Worm (Caenorhabditis elegans) whole organism, L1 larva: ENCODE measurements around the gene T08G3.13.

Experiments used
- F16B12.6 ChIP-seq: fragments of 150-350 bp; optimal IDR thresholded peaks from 2 replicates; lab custom pipeline; 2014; ENCODE audit warnings: missing biosample characterization, missing genetic modification characterization
- Y116A8C.19 ChIP-seq: sonication (generic microtip); optimal IDR thresholded peaks from 2 replicates; lab custom pipeline; 2016; ENCODE audit warnings: missing compliant biosample characterization, missing genetic modification characterization, borderline replicate concordance
- aly-2 ChIP-seq: fragments of 150-350 bp; optimal IDR thresholded peaks from 2 replicates; lab custom pipeline; 2014; ENCODE audit warnings: missing biosample characterization, missing genetic modification characterization
- ceh-82 ChIP-seq, 3 experiments: fragments of 150-350 bp in 1 of 3; sonication (generic microtip) in 2 of 3; optimal IDR thresholded peaks; 2 replicates each; lab custom pipeline; 2014 to 2017; ENCODE audit warnings: missing biosample characterization in 3 of 3, missing genetic modification characterization in 3 of 3
- ceh-90 ChIP-seq: sonication (generic microtip); optimal IDR thresholded peaks from 2 replicates; lab custom pipeline; 2016; ENCODE audit warnings: missing genetic modification characterization, missing compliant biosample characterization
- ces-1 ChIP-seq: fragments of 150-350 bp; optimal IDR thresholded peaks from 2 replicates; lab custom pipeline; 2014; ENCODE audit warnings: missing biosample characterization, missing genetic modification reagents, missing genetic modification characterization
- dsc-1 ChIP-seq: sonication (generic microtip); optimal IDR thresholded peaks from 2 replicates; lab custom pipeline; 2016; ENCODE audit warnings: mild to moderate bottlenecking, missing genetic modification characterization, missing compliant biosample characterization
- efl-1 ChIP-seq, 4 experiments: fragments of 150-350 bp; optimal IDR thresholded peaks in 3 of 4; peaks in 1 of 4; 1 replicate in 1 of 4; 2 replicates in 3 of 4; lab custom pipeline; 2014; ENCODE audit warnings: missing biosample characterization in 2 of 4, missing genetic modification characterization in 2 of 4, missing genetic modification reagents in 2 of 4
- efl-3 ChIP-seq: fragments of 200-800 bp; sonication (Bioruptor generic); optimal IDR thresholded peaks from 2 replicates; lab custom pipeline; 2018; ENCODE audit warnings: mild to moderate bottlenecking, missing genetic modification characterization, missing compliant biosample characterization
- egl-27 ChIP-seq, 2 experiments: fragments of 150-350 bp in 1 of 2; sonication (generic microtip); optimal IDR thresholded peaks; 3 replicates each; lab custom pipeline; 2017 to 2018; ENCODE audit warnings: missing biosample characterization in 2 of 2, missing genetic modification characterization in 2 of 2, missing genetic modification reagents in 2 of 2
- ets-5 ChIP-seq: fragments of 200-800 bp; sonication (Bioruptor generic); IDR thresholded peaks from 2 replicates; pipeline ENCODE4 v1.3.6; 2022; ENCODE audit warnings: missing genetic modification characterization, missing compliant biosample characterization
- fkh-10 ChIP-seq: sonication (generic microtip); optimal IDR thresholded peaks from 2 replicates; lab custom pipeline; 2017; ENCODE audit warnings: missing biosample characterization, missing genetic modification reagents, missing genetic modification characterization
- fkh-4 ChIP-seq: sonication (generic microtip); optimal IDR thresholded peaks from 2 replicates; lab custom pipeline; 2016; ENCODE audit warnings: missing compliant biosample characterization, missing genetic modification characterization, borderline replicate concordance
- fkh-8 ChIP-seq: sonication (generic microtip); optimal IDR thresholded peaks from 2 replicates; lab custom pipeline; 2016; ENCODE audit warnings: mild to moderate bottlenecking, missing genetic modification characterization, missing compliant biosample characterization
- grh-1 ChIP-seq: fragments of 200-800 bp; sonication (Bioruptor generic); IDR thresholded peaks from 2 replicates; pipeline ENCODE4 v1.3.6; 2022; ENCODE audit warnings: missing genetic modification reagents, missing genetic modification characterization, missing compliant biosample characterization
- hlh-17 ChIP-seq: fragments of 200-800 bp; sonication (Bioruptor generic); optimal IDR thresholded peaks from 2 replicates; lab custom pipeline; 2018; ENCODE audit warnings: missing genetic modification characterization, mild to moderate bottlenecking, missing compliant biosample characterization, moderate library complexity, borderline replicate concordance
- hpl-2 ChIP-seq: fragments of 150-350 bp; optimal IDR thresholded peaks from 2 replicates; lab custom pipeline; 2014; ENCODE audit warnings: missing biosample characterization, missing genetic modification reagents, missing genetic modification characterization
- lin-15B ChIP-seq: fragments of 150-350 bp; sonication (generic microtip); optimal IDR thresholded peaks from 3 replicates; lab custom pipeline; 2014; ENCODE audit warnings: missing biosample characterization, missing genetic modification characterization
- lin-35 ChIP-seq, 2 experiments: fragments of 150-350 bp; optimal IDR thresholded peaks; 2 replicates each; lab custom pipeline; 2014; ENCODE audit warnings: missing biosample characterization in 2 of 2, missing genetic modification characterization in 2 of 2, missing genetic modification reagents in 2 of 2
- lsy-2 ChIP-seq, 2 experiments: fragments of 150-350 bp; optimal IDR thresholded peaks; 2 replicates each; lab custom pipeline; 2014; ENCODE audit warnings: missing biosample characterization in 2 of 2, missing genetic modification characterization in 2 of 2
- mef-2 ChIP-seq: fragments of 150-350 bp; optimal IDR thresholded peaks from 2 replicates; lab custom pipeline; 2014; ENCODE audit warnings: missing biosample characterization, missing genetic modification characterization
- mep-1 ChIP-seq: fragments of 150-350 bp; optimal IDR thresholded peaks from 2 replicates; lab custom pipeline; 2014; ENCODE audit warnings: missing biosample characterization, missing genetic modification characterization
- nhr-11 ChIP-seq: fragments of 150-350 bp; optimal IDR thresholded peaks from 2 replicates; lab custom pipeline; 2014; ENCODE audit warnings: missing biosample characterization, missing genetic modification characterization
- nhr-47 ChIP-seq: sonication (generic microtip); optimal IDR thresholded peaks from 2 replicates; lab custom pipeline; 2016; ENCODE audit warnings: mild to moderate bottlenecking, missing genetic modification characterization, moderate library complexity, missing compliant biosample characterization
- nhr-71 ChIP-seq: sonication (generic microtip); optimal IDR thresholded peaks from 2 replicates; lab custom pipeline; 2016; ENCODE audit warnings: mild to moderate bottlenecking, missing genetic modification characterization, moderate library complexity, missing compliant biosample characterization
- nhr-77 ChIP-seq: fragments of 150-350 bp; optimal IDR thresholded peaks from 2 replicates; lab custom pipeline; 2014; ENCODE audit warnings: missing biosample characterization, missing genetic modification characterization
- nhr-90 ChIP-seq: sonication (generic microtip); optimal IDR thresholded peaks from 2 replicates; lab custom pipeline; 2016; ENCODE audit warnings: mild to moderate bottlenecking, missing genetic modification characterization, missing compliant biosample characterization; ENCODE audit not compliant: poor library complexity
- pag-3 ChIP-seq: sonication (generic microtip); optimal IDR thresholded peaks from 2 replicates; lab custom pipeline; 2017; ENCODE audit warnings: missing genetic modification characterization, mild to moderate bottlenecking, missing compliant biosample characterization, antibody characterized with exemption, borderline replicate concordance; ENCODE audit not compliant: insufficient read depth
- pax-3 ChIP-seq: fragments of 200-800 bp; sonication (Bioruptor generic); optimal IDR thresholded peaks from 2 replicates; lab custom pipeline; 2018; ENCODE audit warnings: mild to moderate bottlenecking, missing genetic modification characterization, moderate library complexity, missing compliant biosample characterization
- skn-1 ChIP-seq: fragments of 150-350 bp; optimal IDR thresholded peaks from 2 replicates; lab custom pipeline; 2014; ENCODE audit warnings: missing biosample characterization, missing genetic modification characterization
- sup-37 ChIP-seq: fragments of 200-800 bp; sonication (Bioruptor generic); optimal IDR thresholded peaks from 2 replicates; lab custom pipeline; 2018; ENCODE audit warnings: mild to moderate bottlenecking, missing genetic modification characterization, missing compliant biosample characterization
- swsn-7 ChIP-seq: sonication (generic microtip); optimal IDR thresholded peaks from 2 replicates; lab custom pipeline; 2016; ENCODE audit warnings: missing genetic modification characterization, missing compliant biosample characterization
- tlp-1 ChIP-seq: fragments of 150-350 bp; optimal IDR thresholded peaks from 2 replicates; lab custom pipeline; 2014; ENCODE audit warnings: missing biosample characterization, missing genetic modification characterization
- unc-130 ChIP-seq: fragments of 150-350 bp; optimal IDR thresholded peaks from 2 replicates; lab custom pipeline; 2017; ENCODE audit warnings: missing biosample characterization, missing genetic modification characterization, inconsistent platforms
- unc-30 ChIP-seq: sonication (generic microtip); optimal IDR thresholded peaks from 2 replicates; lab custom pipeline; 2017; ENCODE audit warnings: missing biosample characterization, missing genetic modification characterization
- unc-98 ChIP-seq: fragments of 200-800 bp; sonication (Bioruptor generic); IDR thresholded peaks from 2 replicates; pipeline ENCODE4 v1.3.6; 2022; ENCODE audit warnings: missing genetic modification characterization, missing compliant biosample characterization
- xbp-1 ChIP-seq: sonication (generic microtip); optimal IDR thresholded peaks from 2 replicates; lab custom pipeline; 2016; ENCODE audit warnings: missing genetic modification characterization, missing compliant biosample characterization
- zag-1 ChIP-seq: fragments of 150-350 bp; optimal IDR thresholded peaks from 2 replicates; lab custom pipeline; 2014; ENCODE audit warnings: missing biosample characterization, missing genetic modification characterization
- ztf-4 ChIP-seq: fragments of 150-350 bp; optimal IDR thresholded peaks from 2 replicates; lab custom pipeline; 2014; ENCODE audit warnings: missing biosample characterization, missing genetic modification characterization

T08G3.13 gene

ce11 chrV:16471995-16472563 lies 24.2 kb downstream of the T08G3.13 start, which contains the start of gene srw-35:
Gene srw-35, plus strand, starts transcription at chrV:16472513.
- no peak for TF ChIP-seq sup-37 (GFP tag; lab: Kevin White, UChicago)
- no peak for TF ChIP-seq xbp-1 (tag; lab: Kevin White, UChicago)
- no peak for TF ChIP-seq lin-35 (GFP tag; optimal IDR thresholded peaks at IDR 0.05; lab: Kevin White, UChicago)
- TF ChIP-seq nhr-71 = no peak
- TF ChIP-seq lsy-2 (tag; optimal IDR thresholded peaks at IDR 0.05; lab: Kevin White, UChicago) = no peak
- no peak for TF ChIP-seq ceh-82 (tag; optimal IDR thresholded peaks at IDR 0.05; lab: Kevin White, UChicago)
- TF ChIP-seq ceh-90 (tag; lab: Kevin White, UChicago) = no peak

- TF ChIP-seq efl-1 (optimal IDR thresholded peaks at IDR 0.05; lab: Kevin White, UChicago) (no peak), efl-1 (GFP tag; optimal IDR thresholded peaks at IDR 0.05 in 1 of 2; lab: Kevin White, UChicago) (peak in 1 of 2 experiments; percentile 16), hpl-2 (GFP tag; lab: Kevin White, UChicago) (no peak)
Observed at ce11 chrV:16479275-16479674, 31.4 kb downstream of the T08G3.13 start, which contains the start of gene T08G3.11. Gene T08G3.11, minus strand, starts transcription at chrV:16479375.

- TF ChIP-seq ets-5 (GFP tag; lab: Robert Waterston, UW) (no peak), nhr-77 (tag; lab: Kevin White, UChicago) (no peak), aly-2 (no peak), unc-98 (GFP tag; lab: Robert Waterston, UW) (no peak), hpl-2 (GFP tag; lab: Kevin White, UChicago) (no peak), dsc-1 (tag; lab: Kevin White, UChicago) (no peak), nhr-11 (tag; lab: Kevin White, UChicago) (no peak), ceh-90 (tag; lab: Kevin White, UChicago) (no peak), pax-3 (tag; lab: Kevin White, UChicago) (no peak), fkh-10 (no peak), fkh-4 (no peak), nhr-47 (no peak), lin-15B (tag; lab: Kevin White, UChicago) (no peak), tlp-1 (tag; lab: Kevin White, UChicago) (no peak)
Observed at ce11 chrV:16480919-16481630, 33.2 kb downstream of the T08G3.13 start, which contains the start of the genes F57E7.4 and spig-6. Gene F57E7.4, minus strand, starts transcription at chrV:16481019. Gene spig-6, plus strand, starts transcription at chrV:16481580.

ce11 chrV:16483044-16483443 lies 35.2 kb downstream of the T08G3.13 start, which contains the start of gene F57E7.2:
Gene F57E7.2, minus strand, starts transcription at chrV:16483144.
- TF ChIP-seq hlh-17 = no peak
- TF ChIP-seq F16B12.6 (tag; lab: Kevin White, UChicago) = no peak
- TF ChIP-seq unc-30 = no peak
- TF ChIP-seq mep-1 (tag; lab: Kevin White, UChicago) = no peak
- TF ChIP-seq unc-130 (tag; lab: Kevin White, UChicago) = no peak

DNA sequence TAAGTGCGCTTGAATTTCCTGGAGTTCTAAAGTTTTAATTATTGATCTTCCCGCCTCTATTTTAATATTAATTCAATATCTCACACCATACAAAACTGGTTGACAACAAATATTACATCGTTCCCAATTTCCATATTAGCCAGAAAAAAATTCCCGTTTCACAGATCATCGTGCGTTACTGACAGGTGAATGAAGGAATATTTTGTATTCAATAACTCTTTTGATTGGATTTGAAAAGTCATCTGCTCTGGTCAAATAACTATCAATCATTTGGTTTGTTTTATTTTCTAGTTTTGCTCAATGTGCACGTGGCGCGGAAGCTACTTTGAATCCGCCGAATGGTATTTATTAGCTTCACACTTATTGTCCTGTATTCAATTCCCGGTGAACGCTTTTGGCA lies 35.8 kb downstream of the T08G3.13 start, which contains the start of gene srh-139:
Gene srh-139 (plus strand): TSS at position 301 of the 400 bp plus-strand sequence.
- TF ChIP-seq unc-30 (no peak), nhr-90 (no peak), swsn-7 (tag; lab: Kevin White, UChicago) (no peak), hpl-2 (GFP tag; lab: Kevin White, UChicago) (no peak), skn-1 (tag; lab: Kevin White, UChicago) (no peak), ztf-4 (tag; lab: Kevin White, UChicago) (no peak), grh-1 (GFP tag; lab: Robert Waterston, UW) (no peak), efl-3 (GFP tag; lab: Kevin White, UChicago) (no peak), fkh-10 (no peak), nhr-11 (tag; lab: Kevin White, UChicago) (no peak), zag-1 (tag; lab: Kevin White, UChicago) (no peak), ces-1 (no peak), ets-5 (GFP tag; lab: Robert Waterston, UW) (no peak), fkh-8 (no peak), mef-2 (tag; lab: Kevin White, UChicago) (no peak), hlh-17 (no peak), egl-27 (tag; optimal IDR thresholded peaks at IDR 0.05; lab: Kevin White, UChicago) (no peak), lin-35 (GFP tag; optimal IDR thresholded peaks at IDR 0.05; lab: Kevin White, UChicago) (no peak), Y116A8C.19 (no peak), pag-3 (no peak)
